Fruit fly (Drosophila melanogaster): ENCODE data around the gene RpS21.

RpS21 gene

dm6 chr2L:2855773-2856615 lies at the start of gene RpS21, which contains the start of gene CG3104:
TSS of gene RpS21 (plus strand) at chr2L:2856070.
TSS of gene CG3104 (minus strand) at chr2L:2855778.
- TF ChIP-seq kay (GFP tag; ENCODE audit: borderline replicate concordance): no peak
- TF ChIP-seq pad (GFP tag; optimal IDR thresholded peaks at IDR 0.05): peak; percentile 83
- peak; percentile 75 for TF ChIP-seq CG5204 (GFP tag; optimal IDR thresholded peaks at IDR 0.05)
- TF ChIP-seq CG11617 (GFP tag; optimal IDR thresholded peaks at IDR 0.05): peak; percentile 92
- TF ChIP-seq ovo (GFP tag; optimal IDR thresholded peaks at IDR 0.05): peak; percentile 88
- TF ChIP-seq CG14711 (tag; optimal IDR thresholded peaks at IDR 0.05): peak; percentile 60
- peak; percentile 88 for TF ChIP-seq CG7101 (tag; optimal IDR thresholded peaks at IDR 0.05)
- peak; percentile 65 for TF ChIP-seq tj (GFP tag; optimal IDR thresholded peaks at IDR 0.05)
- peak; percentile 83 for TF ChIP-seq CG7045 (GFP tag; optimal IDR thresholded peaks at IDR 0.05)
- TF ChIP-seq toe (GFP tag; optimal IDR thresholded peaks at IDR 0.05): peak; percentile 83
- TF ChIP-seq CG12768 (GFP tag; optimal IDR thresholded peaks at IDR 0.05): peak; percentile 75
- peak; percentile 95 for TF ChIP-seq Mnt (GFP tag; optimal IDR thresholded peaks at IDR 0.05)
- peak; percentile 69 for TF ChIP-seq Clk (GFP tag; optimal IDR thresholded peaks at IDR 0.05)
- peak; percentile 65 for TF ChIP-seq cic (GFP tag; optimal IDR thresholded peaks at IDR 0.05)
- TF ChIP-seq CG33017 (tag; optimal IDR thresholded peaks at IDR 0.05): peak; percentile 53
- TF ChIP-seq Hr96 (GFP tag; optimal IDR thresholded peaks at IDR 0.05): peak; percentile 90
- TF ChIP-seq bab1 (GFP tag; optimal IDR thresholded peaks at IDR 0.05): peak; percentile 73
- TF ChIP-seq cnc (optimal IDR thresholded peaks at IDR 0.05): no peak
- peak; percentile 96 for TF ChIP-seq CG1620 (GFP tag; optimal IDR thresholded peaks at IDR 0.05)
- TF ChIP-seq Crg-1 (GFP tag; optimal IDR thresholded peaks at IDR 0.05): peak; percentile 91

- TF ChIP-seq Crg-1 (GFP tag; optimal IDR thresholded peaks at IDR 0.05) (no peak), CG14711 (tag; optimal IDR thresholded peaks at IDR 0.05) (no peak), CG5204 (GFP tag; optimal IDR thresholded peaks at IDR 0.05) (no peak), Mnt (GFP tag; optimal IDR thresholded peaks at IDR 0.05) (no peak), ovo (GFP tag; optimal IDR thresholded peaks at IDR 0.05) (no peak), kay (GFP tag; ENCODE audit: borderline replicate concordance) (no peak), tj (GFP tag; optimal IDR thresholded peaks at IDR 0.05) (no peak), Hr96 (GFP tag; optimal IDR thresholded peaks at IDR 0.05) (no peak), Clk (GFP tag; optimal IDR thresholded peaks at IDR 0.05) (no peak), pad (GFP tag; optimal IDR thresholded peaks at IDR 0.05) (no peak), CG12768 (GFP tag; optimal IDR thresholded peaks at IDR 0.05) (no peak), cic (GFP tag; optimal IDR thresholded peaks at IDR 0.05) (no peak), cnc (optimal IDR thresholded peaks at IDR 0.05) (no peak), bab1 (GFP tag; optimal IDR thresholded peaks at IDR 0.05) (no peak), CG33017 (tag; optimal IDR thresholded peaks at IDR 0.05) (no peak), toe (GFP tag; optimal IDR thresholded peaks at IDR 0.05) (no peak), CG1620 (GFP tag; optimal IDR thresholded peaks at IDR 0.05) (no peak)
These were observed 49.6 kb upstream of the RpS21 start for dm6 chr2L:2806190-2806763.

- no peak for TF ChIP-seq kay (GFP tag; ENCODE audit: borderline replicate concordance)
- TF ChIP-seq CG7045 (GFP tag; optimal IDR thresholded peaks at IDR 0.05): no peak
- no peak for TF ChIP-seq CG33017 (tag; optimal IDR thresholded peaks at IDR 0.05)
- TF ChIP-seq CG14711 (tag; optimal IDR thresholded peaks at IDR 0.05): no peak
- TF ChIP-seq CG5204 (GFP tag; optimal IDR thresholded peaks at IDR 0.05): no peak
- no peak for TF ChIP-seq tj (GFP tag; optimal IDR thresholded peaks at IDR 0.05)
- no peak for TF ChIP-seq CG7101 (tag; optimal IDR thresholded peaks at IDR 0.05)
- TF ChIP-seq cnc (optimal IDR thresholded peaks at IDR 0.05): no peak
- no peak for TF ChIP-seq CG12768 (GFP tag; optimal IDR thresholded peaks at IDR 0.05)
- no peak for TF ChIP-seq pad (GFP tag; optimal IDR thresholded peaks at IDR 0.05)
- TF ChIP-seq cic (GFP tag; optimal IDR thresholded peaks at IDR 0.05): no peak
These were observed 48.3 kb upstream of the RpS21 start for dm6 chr2L:2807597-2807996.

- no peak for TF ChIP-seq Clk (GFP tag; optimal IDR thresholded peaks at IDR 0.05)
- TF ChIP-seq cic (GFP tag; optimal IDR thresholded peaks at IDR 0.05): peak; percentile 63
- peak; percentile 4 for TF ChIP-seq Mnt (GFP tag; optimal IDR thresholded peaks at IDR 0.05)
- TF ChIP-seq CG33017 (tag; optimal IDR thresholded peaks at IDR 0.05): peak; percentile 4
- TF ChIP-seq CG14711 (tag; optimal IDR thresholded peaks at IDR 0.05): peak; percentile 21
- TF ChIP-seq bab1 (GFP tag; optimal IDR thresholded peaks at IDR 0.05): peak; percentile 4
- peak; percentile 19 for TF ChIP-seq toe (GFP tag; optimal IDR thresholded peaks at IDR 0.05)
- peak; percentile 24 for TF ChIP-seq Hr96 (GFP tag; optimal IDR thresholded peaks at IDR 0.05)
- TF ChIP-seq CG7101 (tag; optimal IDR thresholded peaks at IDR 0.05): peak; percentile 17
- TF ChIP-seq CG5204 (GFP tag; optimal IDR thresholded peaks at IDR 0.05): no peak
- no peak for TF ChIP-seq cnc (optimal IDR thresholded peaks at IDR 0.05)
- TF ChIP-seq tj (GFP tag; optimal IDR thresholded peaks at IDR 0.05): no peak
- TF ChIP-seq CG7045 (GFP tag; optimal IDR thresholded peaks at IDR 0.05): no peak
These were observed 47.7 kb upstream of the RpS21 start for dm6 chr2L:2808038-2808699.

- TF ChIP-seq CG33017 (tag; optimal IDR thresholded peaks at IDR 0.05) (no peak), ovo (GFP tag; optimal IDR thresholded peaks at IDR 0.05) (no peak), Hr96 (GFP tag; optimal IDR thresholded peaks at IDR 0.05) (no peak), cic (GFP tag; optimal IDR thresholded peaks at IDR 0.05) (no peak), Clk (GFP tag; optimal IDR thresholded peaks at IDR 0.05) (no peak), bab1 (GFP tag; optimal IDR thresholded peaks at IDR 0.05) (no peak), CG14711 (tag; optimal IDR thresholded peaks at IDR 0.05) (no peak), CG5204 (GFP tag; optimal IDR thresholded peaks at IDR 0.05) (no peak), CG7045 (GFP tag; optimal IDR thresholded peaks at IDR 0.05) (no peak), CG1620 (GFP tag; optimal IDR thresholded peaks at IDR 0.05) (no peak), Crg-1 (GFP tag; optimal IDR thresholded peaks at IDR 0.05) (no peak), kay (GFP tag; ENCODE audit: borderline replicate concordance) (no peak), pad (GFP tag; optimal IDR thresholded peaks at IDR 0.05) (no peak)
These were observed 45.0 kb upstream of the RpS21 start for dm6 chr2L:2810831-2811230.

Measured in whole organism, adult.